Worm (Caenorhabditis elegans): ENCODE results near the gene F22D3.4.
"Not testable (repeated sequence)": the region's sequence is repeated elsewhere in the genome, so short reads cannot be mapped to it uniquely, and the experiment has no call there.

The F22D3.4 gene

ce11 chrII:6915875-6916274 lies 11.5 kb downstream of the F22D3.4 start, which contains the start of gene B0252.8:
TSS of gene B0252.8 (plus strand) at chrII:6916166.
- TF ChIP-seq ets-7 (tag; optimal IDR thresholded peaks at IDR 0.05), result no peak
- TF ChIP-seq pes-1 (GFP tag; IDR thresholded peaks at IDR 0.05), result no peak
- no peak for TF ChIP-seq tra-4 (tag; optimal IDR thresholded peaks at IDR 0.05)
- TF ChIP-seq ama-1 (optimal IDR thresholded peaks at IDR 0.05), result no peak

ce11 chrII:6913309-6913708 lies 14.1 kb downstream of the F22D3.4 start, which contains the start of gene cyn-10:
TSS of gene cyn-10 (minus strand) at chrII:6913365.
- peak; percentile 75 for TF ChIP-seq scrt-1 (GFP tag; IDR thresholded peaks at IDR 0.05)
- no peak for TF ChIP-seq ceh-36 (tag; optimal IDR thresholded peaks at IDR 0.05)
- TF ChIP-seq ceh-13 (GFP tag; optimal IDR thresholded peaks at IDR 0.05), result peak; percentile 3
- TF ChIP-seq tbx-11 (GFP tag; IDR thresholded peaks at IDR 0.05), result no peak; the same call in 1 of the 2 replicates
- no peak for TF ChIP-seq tra-4 (tag; optimal IDR thresholded peaks at IDR 0.05)
- peak; percentile 97 for TF ChIP-seq tbx-37 (GFP tag; conservative IDR thresholded peaks at IDR 0.05)
- peak; percentile 68; the same call in 1 of the 2 replicates for TF ChIP-seq sea-1 (GFP tag; conservative IDR thresholded peaks at IDR 0.05)
- no peak for TF ChIP-seq ets-7 (tag; optimal IDR thresholded peaks at IDR 0.05)
- no peak for TF ChIP-seq F13C5.2 (tag; optimal IDR thresholded peaks at IDR 0.05)
- TF ChIP-seq aly-1 (tag; optimal IDR thresholded peaks at IDR 0.05), result no peak
- no peak for TF ChIP-seq hmbx-1 (tag; optimal IDR thresholded peaks at IDR 0.05)
- no peak for TF ChIP-seq pes-1 (GFP tag; IDR thresholded peaks at IDR 0.05)
- no peak; the same call in 1 of the 2 replicates for TF ChIP-seq flt-1 (GFP tag; IDR thresholded peaks at IDR 0.05)
- peak; percentile 35 for TF ChIP-seq hnd-1 (tag; optimal IDR thresholded peaks at IDR 0.05)
- TF ChIP-seq hmg-4 (GFP tag; optimal IDR thresholded peaks at IDR 0.05), result no peak
- TF ChIP-seq B0310.2 (tag; optimal IDR thresholded peaks at IDR 0.05), result no peak
- no peak for TF ChIP-seq ama-1 (optimal IDR thresholded peaks at IDR 0.05)

- TF ChIP-seq pes-1 (GFP tag; IDR thresholded peaks at IDR 0.05) (no peak), scrt-1 (GFP tag; IDR thresholded peaks at IDR 0.05) (no peak), sea-1 (GFP tag; conservative IDR thresholded peaks at IDR 0.05) (no peak), hmg-4 (GFP tag; optimal IDR thresholded peaks at IDR 0.05) (no peak), ama-1 (optimal IDR thresholded peaks at IDR 0.05) (no peak), ets-7 (tag; optimal IDR thresholded peaks at IDR 0.05) (no peak), B0310.2 (tag; optimal IDR thresholded peaks at IDR 0.05) (no peak), tra-4 (tag; optimal IDR thresholded peaks at IDR 0.05) (no peak), hmbx-1 (tag; optimal IDR thresholded peaks at IDR 0.05) (no peak), flt-1 (GFP tag; IDR thresholded peaks at IDR 0.05) (no peak), aly-1 (tag; optimal IDR thresholded peaks at IDR 0.05) (no peak), tbx-37 (GFP tag; conservative IDR thresholded peaks at IDR 0.05) (no peak), ceh-36 (tag; optimal IDR thresholded peaks at IDR 0.05) (no peak), ceh-13 (GFP tag; optimal IDR thresholded peaks at IDR 0.05) (no peak), F13C5.2 (tag; optimal IDR thresholded peaks at IDR 0.05) (no peak), hnd-1 (tag; optimal IDR thresholded peaks at IDR 0.05) (no peak), tbx-11 (GFP tag; IDR thresholded peaks at IDR 0.05) (no peak)
Observed at ce11 chrII:6909568-6910122, 17.8 kb downstream of the F22D3.4 start, which contains the start of gene asm-1. TSS of gene asm-1 (plus strand) at chrII:6910072.

- TF ChIP-seq sea-1 (GFP tag; conservative IDR thresholded peaks at IDR 0.05) (no peak), flt-1 (GFP tag; IDR thresholded peaks at IDR 0.05) (no peak), tbx-37 (GFP tag; conservative IDR thresholded peaks at IDR 0.05) (no peak), F13C5.2 (tag; optimal IDR thresholded peaks at IDR 0.05) (no peak), hmg-4 (GFP tag; optimal IDR thresholded peaks at IDR 0.05) (no peak), tra-4 (tag; optimal IDR thresholded peaks at IDR 0.05) (no peak), aly-1 (tag; optimal IDR thresholded peaks at IDR 0.05) (no peak), pes-1 (GFP tag; IDR thresholded peaks at IDR 0.05) (no peak), ceh-13 (GFP tag; optimal IDR thresholded peaks at IDR 0.05) (no peak), ama-1 (optimal IDR thresholded peaks at IDR 0.05) (no peak), hnd-1 (tag; optimal IDR thresholded peaks at IDR 0.05) (no peak), tbx-11 (GFP tag; IDR thresholded peaks at IDR 0.05) (no peak), scrt-1 (GFP tag; IDR thresholded peaks at IDR 0.05) (no peak)
Observed at ce11 chrII:6908689-6909088, 18.7 kb downstream of the F22D3.4 start.

- not testable (repeated sequence) for TF ChIP-seq hmbx-1 (tag; optimal IDR thresholded peaks at IDR 0.05); tbx-37 (GFP tag; conservative IDR thresholded peaks at IDR 0.05); tbx-11 (GFP tag; IDR thresholded peaks at IDR 0.05)
Observed at ce11 chrII:6907657-6908056, 19.7 kb downstream of the F22D3.4 start, which contains the start of gene B0252.3. TSS of gene B0252.3 (minus strand) at chrII:6907757.

- TF ChIP-seq hnd-1 (tag; optimal IDR thresholded peaks at IDR 0.05), result no peak
- TF ChIP-seq B0310.2 (tag; optimal IDR thresholded peaks at IDR 0.05), result no peak
- TF ChIP-seq sea-1 (GFP tag; conservative IDR thresholded peaks at IDR 0.05), result no peak
- TF ChIP-seq pes-1 (GFP tag; IDR thresholded peaks at IDR 0.05), result no peak
- no peak for TF ChIP-seq tbx-37 (GFP tag; conservative IDR thresholded peaks at IDR 0.05)
- no peak for TF ChIP-seq F13C5.2 (tag; optimal IDR thresholded peaks at IDR 0.05)
- TF ChIP-seq aly-1 (tag; optimal IDR thresholded peaks at IDR 0.05), result no peak
- TF ChIP-seq hmg-4 (GFP tag; optimal IDR thresholded peaks at IDR 0.05), result no peak
- no peak for TF ChIP-seq hmbx-1 (tag; optimal IDR thresholded peaks at IDR 0.05)
- no peak for TF ChIP-seq scrt-1 (GFP tag; IDR thresholded peaks at IDR 0.05)
- TF ChIP-seq ceh-36 (tag; optimal IDR thresholded peaks at IDR 0.05), result no peak
Observed at ce11 chrII:6901795-6902194, 25.6 kb downstream of the F22D3.4 start, which contains the start of gene psmd-9. TSS of gene psmd-9 (plus strand) at chrII:6902095.

ce11 chrII:6900708-6901107 lies 26.7 kb downstream of the F22D3.4 start:
- TF ChIP-seq F13C5.2 (tag; optimal IDR thresholded peaks at IDR 0.05) (no peak), aly-1 (tag; optimal IDR thresholded peaks at IDR 0.05) (no peak), hnd-1 (tag; optimal IDR thresholded peaks at IDR 0.05) (no peak), pes-1 (GFP tag; IDR thresholded peaks at IDR 0.05) (no peak)
